Comparison of ENCODE assay signal across 4 fruit fly cellular contexts in genomic region chr3R:22139916-22140455, dm6.
TF ChIP-seq lines count a peak whose summit lies in the region.

No protein-coding gene starts in this region.

- no peak for TF ChIP-seq CTCF in whole organism, embryonic (GFP tag; optimal IDR thresholded peaks at IDR 0.05; lab: Kevin White, UChicago)

TF ChIP-seq in whole organism, embryonic, 481 proteins besides CTCF, POLR2A, EP300 and RAD21 (continues in another document):
- TF ChIP-seq Drgx (GFP tag; IDR thresholded peaks at IDR 0.05; lab: Robert Waterston, UW): 0 out of 2 replicates have a peak, but pooled peaks have one; percentile 16
- TF ChIP-seq mirr (GFP tag; optimal IDR thresholded peaks at IDR 0.05; lab: Kevin White, UChicago): no peak
- TF ChIP-seq lmd (GFP tag; IDR thresholded peaks at IDR 0.05; lab: Robert Waterston, UW): no peak
- TF ChIP-seq CG4730 (GFP tag; IDR thresholded peaks at IDR 0.05; lab: Robert Waterston, UW): no peak
- no peak for TF ChIP-seq stc (GFP tag; IDR thresholded peaks at IDR 0.05; lab: Robert Waterston, UW)
- no peak for TF ChIP-seq CG2120 (GFP tag; optimal IDR thresholded peaks at IDR 0.05; lab: Kevin White, UChicago)
- no peak for TF ChIP-seq kni (GFP tag; optimal IDR thresholded peaks at IDR 0.05; lab: Kevin White, UChicago)
- no peak for TF ChIP-seq MBD-R2 (GFP tag; IDR thresholded peaks at IDR 0.05; lab: Robert Waterston, UW)
- no peak for TF ChIP-seq CG5245 (GFP tag; optimal IDR thresholded peaks at IDR 0.05; lab: Kevin White, UChicago)
- no peak for TF ChIP-seq sim (GFP tag; IDR thresholded peaks at IDR 0.05; lab: Robert Waterston, UW)
- TF ChIP-seq br (optimal IDR thresholded peaks at IDR 0.05; lab: Kevin White, UChicago): no peak
- TF ChIP-seq CG18619 (GFP tag; optimal IDR thresholded peaks at IDR 0.05; lab: Kevin White, UChicago): no peak
- TF ChIP-seq aop (GFP tag; IDR thresholded peaks at IDR 0.05; lab: Robert Waterston, UW): no peak
- TF ChIP-seq jumu (GFP tag; optimal IDR thresholded peaks at IDR 0.05; lab: Kevin White, UChicago): no peak
- TF ChIP-seq CG4360 (GFP tag; IDR thresholded peaks at IDR 0.05; lab: Robert Waterston, UW): peak; percentile 93
- no peak for TF ChIP-seq CG6654 (GFP tag; optimal IDR thresholded peaks at IDR 0.05; lab: Kevin White, UChicago)
- no peak for TF ChIP-seq gcm2 (GFP tag; optimal IDR thresholded peaks at IDR 0.05; lab: Kevin White, UChicago)
- TF ChIP-seq CG6854 (GFP tag; optimal IDR thresholded peaks at IDR 0.05; lab: Kevin White, UChicago): no peak
- no peak for TF ChIP-seq CG9817 (tag; optimal IDR thresholded peaks at IDR 0.05; lab: Kevin White, UChicago)
- TF ChIP-seq CG2875 (GFP tag; optimal IDR thresholded peaks at IDR 0.05; lab: Kevin White, UChicago): no peak
- no peak for TF ChIP-seq pnt (GFP tag; optimal IDR thresholded peaks at IDR 0.05; lab: Kevin White, UChicago)
- no peak for TF ChIP-seq fd64A (GFP tag; optimal IDR thresholded peaks at IDR 0.05; lab: Kevin White, UChicago)
- TF ChIP-seq nom (GFP tag; optimal IDR thresholded peaks at IDR 0.05; lab: Kevin White, UChicago): peak; percentile 82
- no peak for TF ChIP-seq CG12104 (GFP tag; optimal IDR thresholded peaks at IDR 0.05; lab: Kevin White, UChicago)

TF ChIP-seq in whole organism, prepupa, 60 proteins besides CTCF, POLR2A, EP300 and RAD21 (continues in another document):
- TF ChIP-seq dsx (GFP tag; optimal IDR thresholded peaks at IDR 0.05; lab: Kevin White, UChicago; ENCODE audit: poor library complexity, severe bottlenecking) (peak; percentile 47), CG11902 (GFP tag; optimal IDR thresholded peaks at IDR 0.05; lab: Kevin White, UChicago) (no peak), Sox14 (GFP tag; optimal IDR thresholded peaks at IDR 0.05; lab: Kevin White, UChicago) (peak; percentile 17), dac (GFP tag; optimal IDR thresholded peaks at IDR 0.05; lab: Kevin White, UChicago) (no peak), CG7368 (GFP tag; optimal IDR thresholded peaks at IDR 0.05; lab: Kevin White, UChicago) (peak; percentile 72), esn (GFP tag; optimal IDR thresholded peaks at IDR 0.05; lab: Kevin White, UChicago) (no peak), fkh (GFP tag; optimal IDR thresholded peaks at IDR 0.05; lab: Kevin White, UChicago) (no peak), CG1621 (tag; optimal IDR thresholded peaks at IDR 0.05; lab: Kevin White, UChicago) (peak; percentile 62), CG34406 (GFP tag; optimal IDR thresholded peaks at IDR 0.05; lab: Kevin White, UChicago) (peak; percentile 42), CG6808 (GFP tag; optimal IDR thresholded peaks at IDR 0.05; lab: Kevin White, UChicago) (peak; percentile 79), lz (GFP tag; optimal IDR thresholded peaks at IDR 0.05; lab: Kevin White, UChicago) (no peak), svp (GFP tag; lab: Kevin White, UChicago) (no peak), Lpt (GFP tag; optimal IDR thresholded peaks at IDR 0.05; lab: Kevin White, UChicago) (peak; percentile 27), vri (GFP tag; optimal IDR thresholded peaks at IDR 0.05; lab: Kevin White, UChicago) (peak; percentile 10), Eip75B (GFP tag; optimal IDR thresholded peaks at IDR 0.05; lab: Kevin White, UChicago) (no peak), CG16779 (tag; optimal IDR thresholded peaks at IDR 0.05; lab: Kevin White, UChicago) (peak; percentile 70), acj6 (GFP tag; optimal IDR thresholded peaks at IDR 0.05; lab: Kevin White, UChicago) (no peak), Hr38 (GFP tag; optimal IDR thresholded peaks at IDR 0.05; lab: Kevin White, UChicago) (no peak), OdsH (GFP tag; optimal IDR thresholded peaks at IDR 0.05; lab: Kevin White, UChicago) (no peak), Blimp-1 (GFP tag; optimal IDR thresholded peaks at IDR 0.05; lab: Kevin White, UChicago) (no peak), CG8632 (GFP tag; optimal IDR thresholded peaks at IDR 0.05; lab: Kevin White, UChicago) (peak; percentile 40), ss (GFP tag; optimal IDR thresholded peaks at IDR 0.05; lab: Kevin White, UChicago) (peak; percentile 73), CG32006 (GFP tag; optimal IDR thresholded peaks at IDR 0.05; lab: Kevin White, UChicago) (peak; percentile 31), pdm3 (GFP tag; optimal IDR thresholded peaks at IDR 0.05; lab: Kevin White, UChicago) (peak; percentile 33)

TF ChIP-seq in whole organism, pupa, 21 proteins besides CTCF, POLR2A, EP300 and RAD21:
- TF ChIP-seq CG4496 (GFP tag; IDR thresholded peaks at IDR 0.05; lab: Robert Waterston, UW): no peak
- peak; percentile 87 for TF ChIP-seq CG12605 (GFP tag; IDR thresholded peaks at IDR 0.05; lab: Robert Waterston, UW)
- TF ChIP-seq D1 (tag; optimal IDR thresholded peaks at IDR 0.05; lab: Kevin White, UChicago): no peak
- TF ChIP-seq Ets98B (GFP tag; IDR thresholded peaks at IDR 0.05; lab: Robert Waterston, UW): no peak
- TF ChIP-seq gl (tag; optimal IDR thresholded peaks at IDR 0.05; lab: Kevin White, UChicago): peak; percentile 87
- peak; percentile 68 for TF ChIP-seq CG8159 (tag; optimal IDR thresholded peaks at IDR 0.05; lab: Kevin White, UChicago)
- peak; percentile 43 for TF ChIP-seq Pif1B (GFP tag; optimal IDR thresholded peaks at IDR 0.05; lab: Kevin White, UChicago)
- TF ChIP-seq CG32121 (GFP tag; IDR thresholded peaks at IDR 0.05; lab: Robert Waterston, UW): no peak
- peak; percentile 74 for TF ChIP-seq Pif1A (GFP tag; optimal IDR thresholded peaks at IDR 0.05; lab: Kevin White, UChicago)
- peak; percentile 61 for TF ChIP-seq CG17806 (tag; optimal IDR thresholded peaks at IDR 0.05; lab: Kevin White, UChicago)
- TF ChIP-seq CG13204 (GFP tag; optimal IDR thresholded peaks at IDR 0.05; lab: Kevin White, UChicago): peak; percentile 84
- no peak for TF ChIP-seq CG10348 (GFP tag; IDR thresholded peaks at IDR 0.05; lab: Robert Waterston, UW)
- TF ChIP-seq CG9948 (tag; optimal IDR thresholded peaks at IDR 0.05; lab: Kevin White, UChicago): peak; percentile 57
- TF ChIP-seq Snoo (tag; optimal IDR thresholded peaks at IDR 0.05; lab: Kevin White, UChicago): peak; percentile 35
- peak; percentile 72 for TF ChIP-seq CG15710 (tag; optimal IDR thresholded peaks at IDR 0.05; lab: Kevin White, UChicago)
- TF ChIP-seq rn (GFP tag; IDR thresholded peaks at IDR 0.05; lab: Robert Waterston, UW): no peak; the same call in 1 of the 2 replicates
- peak; percentile 6 for TF ChIP-seq EcR (GFP tag; optimal IDR thresholded peaks at IDR 0.05; lab: Kevin White, UChicago)
- TF ChIP-seq CG34367 (tag; optimal IDR thresholded peaks at IDR 0.05; lab: Kevin White, UChicago): peak; percentile 77
- peak; percentile 9; the same call in 1 of the 3 replicates for TF ChIP-seq fd96Ca (GFP tag; IDR thresholded peaks at IDR 0.05; lab: Robert Waterston, UW)
- TF ChIP-seq CG14655 (GFP tag; optimal IDR thresholded peaks at IDR 0.05; lab: Kevin White, UChicago): peak; percentile 67
- TF ChIP-seq CG8301 (tag; optimal IDR thresholded peaks at IDR 0.05; lab: Kevin White, UChicago): peak; percentile 68

TF ChIP-seq in whole organism, wandering third instar larva, 38 proteins besides CTCF, POLR2A, EP300 and RAD21:
- TF ChIP-seq HLH106 (tag; optimal IDR thresholded peaks at IDR 0.05; lab: Kevin White, UChicago) (no peak), Hr78 (GFP tag; optimal IDR thresholded peaks at IDR 0.05; lab: Kevin White, UChicago) (no peak), Sp1 (GFP tag; optimal IDR thresholded peaks at IDR 0.05; lab: Kevin White, UChicago) (peak; percentile 42), psq (GFP tag; optimal IDR thresholded peaks at IDR 0.05; lab: Kevin White, UChicago) (peak; percentile 41)

Comparison
In these comparisons a context has a peak if more than half of its experiments do, and no peak if none do; other contexts are left out.
1. Of the 7 proteins assayed by ChIP-seq in both whole organism, embryonic and whole organism, prepupa: peak only in whole organism, embryonic: none; only in whole organism, prepupa: CG16779, CG6854 and Lpt; in both: none; in neither: 4.